Worm (Caenorhabditis elegans) whole organism, midembryonic: ENCODE data around the gene zer-1.

Source experiments
- T22C8.4 ChIP-seq: fragments of 200-800 bp; sonication (Bioruptor generic); IDR thresholded peaks from 2 replicates; pipeline ENCODE4 v1.3.6; 2022; ENCODE audit warnings: missing genetic modification characterization, missing compliant biosample characterization
- cog-1 ChIP-seq: sonication (generic microtip); optimal IDR thresholded peaks from 2 replicates; lab custom pipeline; 2016; ENCODE audit warnings: missing genetic modification characterization, missing compliant biosample characterization
- flt-1 ChIP-seq: fragments of 200-800 bp; sonication (Bioruptor generic); IDR thresholded peaks from 2 replicates; pipeline ENCODE4 v1.3.6; 2022; ENCODE audit warnings: missing genetic modification characterization, missing compliant biosample characterization
- klf-2 ChIP-seq: fragments of 200-800 bp; sonication (Bioruptor generic); conservative IDR thresholded peaks from 2 replicates; pipeline ENCODE4 v1.3.6; 2022; ENCODE audit warnings: missing genetic modification reagents, missing genetic modification characterization, missing compliant biosample characterization
- ref-1 ChIP-seq: fragments of 200-800 bp; sonication (Bioruptor generic); conservative IDR thresholded peaks from 2 replicates; pipeline ENCODE4 v1.3.6; 2022; ENCODE audit warnings: missing genetic modification reagents, missing genetic modification characterization, missing compliant biosample characterization

- TF ChIP-seq flt-1 (GFP tag; lab: Robert Waterston, UW) = no peak
- TF ChIP-seq cog-1 = no peak
- no peak for TF ChIP-seq ref-1
- TF ChIP-seq T22C8.4 (GFP tag; lab: Robert Waterston, UW) = no peak
- no peak for TF ChIP-seq klf-2 (GFP tag; lab: Robert Waterston, UW)
These were observed 44.0 kb downstream of the zer-1 start, which contains the start of gene far-8 for ce11 chrIII:842630-843029.
